Worm (Caenorhabditis elegans) whole organism, L4 larva: ENCODE results near the gene exos-4.1.

ENCODE experiments used
- F10B5.3 ChIP-seq: sonication (generic microtip); optimal IDR thresholded peaks from 2 replicates; lab custom pipeline; 2016; ENCODE audit warnings: mild to moderate bottlenecking, missing genetic modification characterization, missing compliant biosample characterization
- F37D6.2 ChIP-seq: sonication (generic microtip); optimal IDR thresholded peaks from 2 replicates; lab custom pipeline; 2016; ENCODE audit warnings: mild to moderate bottlenecking, missing genetic modification characterization, missing compliant biosample characterization
- F44E2.7 ChIP-seq: fragments of 200-800 bp; sonication (Bioruptor generic); IDR thresholded peaks from 2 replicates; pipeline ENCODE4 v2.1.2; 2022; ENCODE audit warnings: missing genetic modification characterization, missing compliant biosample characterization
- F49E8.2 ChIP-seq: sonication (generic microtip); optimal IDR thresholded peaks from 2 replicates; lab custom pipeline; 2016; ENCODE audit warnings: missing compliant biosample characterization, mild to moderate bottlenecking, missing genetic modification characterization, borderline replicate concordance
- T20F7.1 ChIP-seq: fragments of 200-800 bp; sonication (Bioruptor generic); optimal IDR thresholded peaks from 2 replicates; lab custom pipeline; 2018; ENCODE audit warnings: mild to moderate bottlenecking, missing genetic modification characterization, missing compliant biosample characterization
- Y105C5A.15 ChIP-seq: fragments of 200-800 bp; sonication (Bioruptor generic); IDR thresholded peaks from 2 replicates; pipeline ENCODE4 v1.3.6; 2022; ENCODE audit warnings: missing genetic modification characterization, missing compliant biosample characterization
- aha-1 ChIP-seq: fragments of 150-350 bp; peaks from one replicate; lab custom pipeline; 2014; ENCODE audit warnings: missing biosample characterization, missing genetic modification characterization
- ama-1 ChIP-seq: fragments of 150-350 bp; optimal IDR thresholded peaks from 2 replicates; lab custom pipeline; 2014; ENCODE audit warnings: inconsistent platforms, mixed read lengths
- arid-1 ChIP-seq: fragments of 200-800 bp; sonication (Bioruptor generic); conservative IDR thresholded peaks from 2 replicates; pipeline ENCODE4 v1.3.6; 2022; ENCODE audit warnings: missing genetic modification reagents, missing genetic modification characterization, missing compliant biosample characterization
- attf-4 ChIP-seq: sonication (generic microtip); optimal IDR thresholded peaks from 3 replicates; lab custom pipeline; 2017; ENCODE audit warnings: missing biosample characterization, missing genetic modification characterization
- ceh-44 ChIP-seq: fragments of 200-800 bp; sonication (Bioruptor generic); IDR thresholded peaks from 2 replicates; pipeline ENCODE4 v1.3.6; 2022; ENCODE audit warnings: missing genetic modification reagents, missing genetic modification characterization, missing compliant biosample characterization
- ceh-62 ChIP-seq: sonication (generic microtip); optimal IDR thresholded peaks from 2 replicates; lab custom pipeline; 2017; ENCODE audit warnings: missing biosample characterization, missing genetic modification characterization
- ceh-82 ChIP-seq: sonication (generic microtip); optimal IDR thresholded peaks from 2 replicates; lab custom pipeline; 2017; ENCODE audit warnings: missing biosample characterization, missing genetic modification characterization
- ces-1 ChIP-seq: fragments of 150-350 bp; sonication (generic microtip); optimal IDR thresholded peaks from 4 replicates; lab custom pipeline; 2014; ENCODE audit warnings: missing biosample characterization, missing genetic modification reagents, missing genetic modification characterization
- daf-16 ChIP-seq, 3 experiments: sonication (generic microtip); optimal IDR thresholded peaks; 2 replicates each; lab custom pipeline; 2016 to 2017; ENCODE audit warnings: missing genetic modification characterization in 3 of 3, missing genetic modification reagents in 3 of 3, mild to moderate bottlenecking in 2 of 3, missing compliant biosample characterization in 2 of 3, missing biosample characterization in 1 of 3, moderate library complexity in 1 of 3
- dmd-8 ChIP-seq: fragments of 200-800 bp; sonication (Bioruptor generic); IDR thresholded peaks from 2 replicates; pipeline ENCODE4 v1.3.6; 2022; ENCODE audit warnings: missing genetic modification characterization, missing compliant biosample characterization
- dpl-1 ChIP-seq: fragments of 150-350 bp; optimal IDR thresholded peaks from 2 replicates; lab custom pipeline; 2014; ENCODE audit warnings: missing biosample characterization, missing genetic modification reagents, missing genetic modification characterization
- duxl-1 ChIP-seq: sonication (generic microtip); optimal IDR thresholded peaks from 2 replicates; lab custom pipeline; 2016; ENCODE audit warnings: mild to moderate bottlenecking, missing genetic modification characterization, moderate library complexity, missing compliant biosample characterization; ENCODE audit not compliant: poor library complexity
- dve-1 ChIP-seq: sonication (generic microtip); optimal IDR thresholded peaks from 2 replicates; lab custom pipeline; 2017; ENCODE audit warnings: antibody characterized with exemption, mild to moderate bottlenecking, missing genetic modification characterization, missing compliant biosample characterization; ENCODE audit not compliant: insufficient read depth
- fkh-10 ChIP-seq: fragments of 150-350 bp; optimal IDR thresholded peaks from 2 replicates; lab custom pipeline; 2014; ENCODE audit warnings: missing biosample characterization, missing genetic modification reagents, missing genetic modification characterization
- gei-8 ChIP-seq: fragments of 200-800 bp; sonication (Bioruptor generic); optimal IDR thresholded peaks from 2 replicates; lab custom pipeline; 2018; ENCODE audit warnings: mild to moderate bottlenecking, missing genetic modification characterization, missing compliant biosample characterization
- hif-1 ChIP-seq, 2 experiments: sonication (generic microtip); optimal IDR thresholded peaks; 2 replicates each; lab custom pipeline; 2016 to 2017; ENCODE audit warnings: missing compliant biosample characterization in 2 of 2, missing genetic modification characterization in 2 of 2, missing genetic modification reagents in 2 of 2, missing genotype in 2 of 2, mild to moderate bottlenecking in 1 of 2
- hlh-11 ChIP-seq: fragments of 200-800 bp; sonication (Bioruptor generic); optimal IDR thresholded peaks from 2 replicates; lab custom pipeline; 2018; ENCODE audit warnings: mild to moderate bottlenecking, missing genetic modification characterization, missing compliant biosample characterization
- hlh-30 ChIP-seq: sonication (generic microtip); optimal IDR thresholded peaks from 2 replicates; lab custom pipeline; 2017; ENCODE audit warnings: antibody characterized with exemption, mild to moderate bottlenecking, missing genetic modification characterization, missing compliant biosample characterization; ENCODE audit not compliant: insufficient read depth
- hmg-1.1 ChIP-seq: fragments of 200-800 bp; sonication (Bioruptor generic); IDR thresholded peaks from 2 replicates; pipeline ENCODE4 v1.3.6; 2022; ENCODE audit warnings: missing genetic modification reagents, missing genetic modification characterization, missing compliant biosample characterization
- lin-38 ChIP-seq: fragments of 200-800 bp; sonication (Bioruptor generic); IDR thresholded peaks from 2 replicates; pipeline ENCODE4 v1.3.6; 2022; ENCODE audit warnings: missing genetic modification reagents, missing genetic modification characterization, missing compliant biosample characterization
- lin-39 ChIP-seq: fragments of 150-350 bp; optimal IDR thresholded peaks from 2 replicates; lab custom pipeline; 2014; ENCODE audit warnings: missing biosample characterization, missing genetic modification reagents, missing genetic modification characterization
- lsy-2 ChIP-seq, 2 experiments: fragments of 150-350 bp in 1 of 2; sonication (generic microtip) in 1 of 2; optimal IDR thresholded peaks; 2 replicates each; lab custom pipeline; 2014 to 2017; ENCODE audit warnings: missing biosample characterization in 2 of 2, missing genetic modification characterization in 2 of 2
- mep-1 ChIP-seq: fragments of 150-350 bp; sonication (generic microtip); optimal IDR thresholded peaks from 3 replicates; lab custom pipeline; 2014; ENCODE audit warnings: missing biosample characterization, missing genetic modification characterization
- mes-2 ChIP-seq: sonication (generic microtip); optimal IDR thresholded peaks from 2 replicates; lab custom pipeline; 2016; ENCODE audit warnings: missing genotype, mild to moderate bottlenecking, missing genetic modification characterization, missing compliant biosample characterization; ENCODE audit not compliant: poor library complexity, severe bottlenecking
- nhr-10 ChIP-seq: fragments of 150-350 bp; optimal IDR thresholded peaks from 2 replicates; lab custom pipeline; 2014; ENCODE audit warnings: missing biosample characterization, missing genetic modification characterization
- nhr-11 ChIP-seq: fragments of 150-350 bp; optimal IDR thresholded peaks from 2 replicates; lab custom pipeline; 2014; ENCODE audit warnings: missing biosample characterization, missing genetic modification characterization
- nhr-6 ChIP-seq: fragments of 150-350 bp; optimal IDR thresholded peaks from 2 replicates; lab custom pipeline; 2014; ENCODE audit warnings: missing biosample characterization, missing genetic modification characterization
- nhr-77 ChIP-seq: fragments of 150-350 bp; optimal IDR thresholded peaks from 2 replicates; lab custom pipeline; 2014; ENCODE audit warnings: missing biosample characterization, missing genetic modification characterization
- pha-4 ChIP-seq, 2 experiments: fragments of 150-350 bp in 1 of 2; fragments of 200-800 bp in 1 of 2; sonication (Bioruptor generic) in 1 of 2; IDR thresholded peaks in 1 of 2; optimal IDR thresholded peaks in 1 of 2; 2 replicates each; pipeline versions ENCODE4 v1.3.6 to Lab custom; 2014 to 2022; ENCODE audit warnings: missing genetic modification characterization in 2 of 2, missing genetic modification reagents in 2 of 2, missing biosample characterization in 1 of 2, missing compliant biosample characterization in 1 of 2
- pqm-1 ChIP-seq: sonication (generic microtip); optimal IDR thresholded peaks from 2 replicates; lab custom pipeline; 2017; ENCODE audit warnings: missing biosample characterization, missing genetic modification characterization
- rbr-2 ChIP-seq: sonication (generic microtip); optimal IDR thresholded peaks from 2 replicates; lab custom pipeline; 2016; ENCODE audit warnings: missing genotype, missing genetic modification characterization, missing compliant biosample characterization
- set-16 ChIP-seq: fragments of 200-800 bp; sonication (Bioruptor generic); IDR thresholded peaks from 2 replicates; pipeline ENCODE4 v1.3.6; 2022; ENCODE audit warnings: missing genetic modification reagents, missing genetic modification characterization, missing compliant biosample characterization
- snpc-1.2 ChIP-seq: fragments of 200-800 bp; sonication (Bioruptor generic); IDR thresholded peaks from 2 replicates; pipeline ENCODE4 v1.3.6; 2022; ENCODE audit warnings: missing genetic modification reagents, missing genetic modification characterization, missing compliant biosample characterization
- spr-3 ChIP-seq: fragments of 200-800 bp; sonication (Bioruptor generic); optimal IDR thresholded peaks from 2 replicates; lab custom pipeline; 2018; ENCODE audit warnings: mild to moderate bottlenecking, missing genetic modification characterization, missing compliant biosample characterization
- unc-130 ChIP-seq: sonication (generic microtip); optimal IDR thresholded peaks from 2 replicates; lab custom pipeline; 2016; ENCODE audit warnings: missing genetic modification reagents, missing genetic modification characterization, missing compliant biosample characterization
- zfp-3 ChIP-seq: fragments of 200-800 bp; sonication (Bioruptor generic); conservative IDR thresholded peaks from 2 replicates; pipeline ENCODE4 v1.3.6; 2022; ENCODE audit warnings: missing genetic modification reagents, missing genetic modification characterization, missing compliant biosample characterization
- zip-11 ChIP-seq: fragments of 200-800 bp; sonication (Bioruptor generic); IDR thresholded peaks from 2 replicates; pipeline ENCODE4 v1.3.6; 2022; ENCODE audit warnings: missing genetic modification characterization, missing compliant biosample characterization
- ztf-11 ChIP-seq: fragments of 150-350 bp; optimal IDR thresholded peaks from 2 replicates; lab custom pipeline; 2014; ENCODE audit warnings: missing biosample characterization, missing genetic modification characterization

exos-4.1 gene

DNA sequence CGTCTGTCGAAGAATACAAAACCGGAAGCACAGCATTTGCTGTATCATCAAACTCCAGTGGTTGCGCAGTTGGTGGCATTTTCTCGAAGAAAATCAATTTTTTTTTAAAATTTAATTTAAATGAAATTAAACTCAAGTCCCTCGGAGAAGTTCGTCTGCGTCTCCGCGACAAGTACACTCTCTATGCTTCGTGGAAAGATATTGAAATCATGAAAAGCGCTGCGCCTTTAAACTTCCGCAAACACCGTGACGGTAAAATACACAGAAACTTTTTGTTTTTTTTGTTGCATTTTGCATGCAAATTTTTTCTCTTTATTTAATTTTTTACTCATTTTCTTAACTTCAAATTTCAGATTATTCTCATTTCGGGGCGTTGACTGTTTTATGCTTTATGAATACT lies at the start of gene exos-4.1, which contains the start of the genes dli-1 and tin-9.2:
Gene exos-4.1, plus strand, starts transcription at position 348 of the 400 bp plus-strand sequence.
Gene dli-1, minus strand, starts transcription at position 141 of the 400 bp plus-strand sequence.
Gene tin-9.2, plus strand, starts transcription at position 344 of the 400 bp plus-strand sequence.
- TF ChIP-seq mep-1 (peak; percentile 69), lin-39 (tag; lab: Kevin White, UChicago) (no peak), nhr-11 (tag; lab: Kevin White, UChicago) (peak; percentile 7), nhr-10 (tag; lab: Kevin White, UChicago) (no peak), daf-16 (GFP tag; optimal IDR thresholded peaks at IDR 0.05; lab: Kevin White, UChicago) (no peak), daf-16 (tag; optimal IDR thresholded peaks at IDR 0.05; lab: Kevin White, UChicago) (peak; percentile 35), dpl-1 (GFP tag; lab: Kevin White, UChicago) (peak; percentile 78), pha-4 (GFP tag; IDR thresholded peaks at IDR 0.05; lab: Robert Waterston, UW) (0 out of 2 replicates have a peak, but pooled peaks have one; percentile 33), pha-4 (tag; optimal IDR thresholded peaks at IDR 0.05; lab: Kevin White, UChicago) (no peak), ceh-82 (no peak), hlh-11 (tag; lab: Kevin White, UChicago) (peak; percentile 52), ceh-62 (tag; lab: Kevin White, UChicago) (no peak), arid-1 (peak; percentile 42), unc-130 (GFP tag; lab: Kevin White, UChicago) (peak; percentile 28), pqm-1 (tag; lab: Kevin White, UChicago) (no peak), nhr-6 (tag; lab: Kevin White, UChicago) (peak; percentile 42), rbr-2 (tag; lab: Kevin White, UChicago) (peak; percentile 68), set-16 (no peak), duxl-1 (tag; lab: Kevin White, UChicago) (peak; percentile 33), F44E2.7 (GFP tag; lab: Robert Waterston, UW) (no peak), ztf-11 (no peak), lsy-2 (tag; optimal IDR thresholded peaks at IDR 0.05; lab: Kevin White, UChicago) (peak in 1 of 2 experiments; percentile 89), fkh-10 (GFP tag; lab: Kevin White, UChicago) (peak; percentile 34), lin-38 (GFP tag; lab: Robert Waterston, UW) (peak; percentile 81), dve-1 (tag; lab: Kevin White, UChicago) (peak; percentile 44), gei-8 (GFP tag; lab: Kevin White, UChicago) (no peak), hlh-30 (tag; lab: Kevin White, UChicago) (peak; percentile 46), F37D6.2 (tag; lab: Kevin White, UChicago) (peak; percentile 9), F10B5.3 (no peak), dmd-8 (GFP tag; lab: Robert Waterston, UW) (no peak), hif-1 (tag; optimal IDR thresholded peaks at IDR 0.05; lab: Kevin White, UChicago) (peak in 1 of 2 experiments; percentile 15), aha-1 (no peak), hmg-1.1 (GFP tag; lab: Robert Waterston, UW) (peak; percentile 65), snpc-1.2 (GFP tag; lab: Robert Waterston, UW) (peak; percentile 80), zip-11 (GFP tag; lab: Robert Waterston, UW) (no peak), ces-1 (GFP tag; lab: Kevin White, UChicago) (peak; percentile 3), mes-2 (tag; lab: Kevin White, UChicago) (peak; percentile 80)

DNA sequence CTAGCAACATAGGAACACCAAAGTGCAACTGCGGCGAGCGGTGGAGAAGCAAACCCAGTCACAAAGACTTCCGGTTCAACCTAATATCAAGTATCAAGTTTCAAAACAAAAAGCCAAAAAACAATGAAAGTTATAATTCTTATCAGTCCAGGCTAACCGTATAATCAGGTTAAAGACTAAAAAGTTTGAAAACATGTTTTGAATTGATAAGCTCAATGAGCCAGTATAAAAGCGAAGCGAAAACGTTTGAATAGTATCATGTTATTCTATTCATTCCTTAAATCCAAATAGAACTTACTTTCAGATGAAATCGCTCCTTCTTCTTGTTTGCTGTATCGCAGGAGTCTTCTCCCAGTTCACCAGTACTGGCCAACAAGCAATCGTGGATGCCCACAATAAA lies 47.7 kb upstream of the exos-4.1 start, which contains the start of gene scl-11:
Gene scl-11, plus strand, starts transcription at position 301 of the 400 bp plus-strand sequence.
- TF ChIP-seq dve-1 (tag; lab: Kevin White, UChicago) (no peak), lin-38 (GFP tag; lab: Robert Waterston, UW) (no peak), hmg-1.1 (GFP tag; lab: Robert Waterston, UW) (no peak), nhr-77 (no peak), ama-1 (lab: Kevin White, UChicago) (no peak), ceh-62 (tag; lab: Kevin White, UChicago) (no peak), zip-11 (GFP tag; lab: Robert Waterston, UW) (no peak), zfp-3 (GFP tag; lab: Robert Waterston, UW) (no peak), F49E8.2 (tag; lab: Kevin White, UChicago) (no peak), ceh-44 (GFP tag; lab: Robert Waterston, UW) (no peak), dmd-8 (GFP tag; lab: Robert Waterston, UW) (no peak), spr-3 (GFP tag; lab: Kevin White, UChicago) (no peak), attf-4 (tag; lab: Kevin White, UChicago) (no peak), nhr-11 (tag; lab: Kevin White, UChicago) (no peak), T20F7.1 (GFP tag; lab: Kevin White, UChicago) (no peak), nhr-10 (tag; lab: Kevin White, UChicago) (no peak), Y105C5A.15 (GFP tag; lab: Robert Waterston, UW) (no peak), lin-39 (tag; lab: Kevin White, UChicago) (no peak)
